Worm (Caenorhabditis elegans): ENCODE measurements around the gene srbc-76.

DNA sequence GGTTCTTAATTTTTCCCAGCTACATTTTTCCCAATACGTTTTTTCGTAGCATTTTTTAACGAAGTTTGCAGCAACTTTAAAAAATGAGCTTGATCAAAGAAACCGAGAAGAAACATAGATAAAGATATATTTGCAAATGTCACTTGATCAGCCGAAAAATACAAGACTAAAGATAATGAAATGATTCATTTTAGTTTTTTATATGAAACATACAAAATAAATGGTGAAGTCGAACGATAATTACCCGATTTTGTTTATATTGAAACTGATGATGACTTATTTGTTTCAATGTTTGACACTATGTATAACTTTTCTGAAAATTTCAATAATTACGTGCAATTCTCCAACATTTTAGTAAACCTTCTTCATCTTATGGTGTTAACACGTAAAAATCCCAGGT is 16.1 kb downstream of the srbc-76 start, which contains the start of gene srw-22:
- TF ChIP-seq ztf-29 (GFP tag; IDR thresholded peaks at IDR 0.05) (no peak), flt-1 (GFP tag; IDR thresholded peaks at IDR 0.05) (no peak), ref-1 (GFP tag; conservative IDR thresholded peaks at IDR 0.05) (no peak), ztf-23 (GFP tag; IDR thresholded peaks at IDR 0.05) (no peak)
